Fruit fly (Drosophila melanogaster) whole organism, embryonic: Measurements from ENCODE around the gene CG43051.

ENCODE experiments used
- Aef1 ChIP-seq: fragments of 200-800 bp; sonication (Bioruptor generic); IDR thresholded peaks from 3 replicates; pipeline ENCODE4 v1.3.6; 2022; ENCODE audit warnings: missing biosample characterization, missing genetic modification characterization
- CG10366 ChIP-seq: fragments of 200-800 bp; sonication (Bioruptor generic); IDR thresholded peaks from 2 replicates; pipeline ENCODE4 v1.3.6; 2022; ENCODE audit warnings: missing biosample characterization, missing genetic modification characterization
- CG10543 ChIP-seq: fragments of 200-800 bp; sonication (Bioruptor generic); optimal IDR thresholded peaks from 3 replicates; lab custom pipeline; 2017; ENCODE audit warnings: missing biosample characterization, mild to moderate bottlenecking, missing genetic modification characterization, moderate library complexity
- CG17328 ChIP-seq: fragments of 200-800 bp; sonication (Bioruptor generic); IDR thresholded peaks from 2 replicates; pipeline ENCODE4 v1.3.6; 2022; ENCODE audit warnings: missing biosample characterization, missing genetic modification characterization
- CG17568 ChIP-seq: fragments of 200-800 bp; sonication (Bioruptor generic); optimal IDR thresholded peaks from 2 replicates; lab custom pipeline; 2018; ENCODE audit warnings: missing biosample characterization, mild to moderate bottlenecking, missing genetic modification characterization, moderate library complexity
- CG18764 ChIP-seq: fragments of 200-800 bp; sonication (Bioruptor generic); optimal IDR thresholded peaks from 3 replicates; lab custom pipeline; 2016; ENCODE audit warnings: missing biosample characterization, missing genetic modification characterization
- CG2678 ChIP-seq: fragments of 200-800 bp; sonication (Bioruptor generic); optimal IDR thresholded peaks from 3 replicates; lab custom pipeline; 2019; ENCODE audit warnings: missing biosample characterization, mild to moderate bottlenecking, missing genetic modification characterization, moderate library complexity
- CG3163 ChIP-seq: fragments of 200-800 bp; sonication (Bioruptor generic); optimal IDR thresholded peaks from 3 replicates; lab custom pipeline; 2016; ENCODE audit warnings: missing biosample characterization, missing genetic modification characterization
- CG34376 ChIP-seq: fragments of 200-800 bp; sonication (Bioruptor generic); optimal IDR thresholded peaks from 2 replicates; lab custom pipeline; 2018; ENCODE audit warnings: missing biosample characterization, mild to moderate bottlenecking, missing genetic modification characterization
- CG3726 ChIP-seq: fragments of 200-800 bp; sonication (Bioruptor generic); IDR thresholded peaks from 3 replicates; pipeline ENCODE4, ENCODE4 v1.3.6; 2022; ENCODE audit warnings: missing biosample characterization, missing genetic modification characterization
- CG6683 ChIP-seq: fragments of 200-800 bp; sonication (Bioruptor generic); optimal IDR thresholded peaks from 2 replicates; lab custom pipeline; 2017; ENCODE audit warnings: missing biosample characterization, mild to moderate bottlenecking, missing genetic modification characterization, missing genetic modification reagents
- CG6813 ChIP-seq: fragments of 200-800 bp; sonication (Bioruptor generic); optimal IDR thresholded peaks from 2 replicates; lab custom pipeline; 2017; ENCODE audit warnings: missing biosample characterization, missing genetic modification characterization, mild to moderate bottlenecking, moderate library complexity, missing genetic modification reagents
- CG8290 ChIP-seq, 3 experiments: fragments of 200-800 bp; sonication (Bioruptor generic); optimal IDR thresholded peaks; 2 replicates each; lab custom pipeline; 2016 to 2019; ENCODE audit warnings: missing biosample characterization in 3 of 3, missing genetic modification characterization in 3 of 3, mild to moderate bottlenecking in 2 of 3, moderate library complexity in 1 of 3
- CG8944 ChIP-seq: fragments of 200-800 bp; sonication (Bioruptor generic); optimal IDR thresholded peaks from 3 replicates; lab custom pipeline; 2016; ENCODE audit warnings: missing biosample characterization, missing genetic modification characterization
- Elba2 ChIP-seq: fragments of 200-800 bp; sonication (Bioruptor generic); optimal IDR thresholded peaks from 3 replicates; lab custom pipeline; 2016; ENCODE audit warnings: missing biosample characterization, missing genetic modification characterization
- Ets97D ChIP-seq: fragments of 200-800 bp; sonication (Bioruptor generic); optimal IDR thresholded peaks from 3 replicates; lab custom pipeline; 2016; ENCODE audit warnings: missing biosample characterization, missing genetic modification characterization
- HLH3B ChIP-seq: fragments of 200-800 bp; sonication (Bioruptor generic); IDR thresholded peaks from 2 replicates; pipeline ENCODE4 v1.3.6; 2022; ENCODE audit warnings: missing biosample characterization, missing genetic modification characterization
- HmgZ ChIP-seq: fragments of 200-800 bp; sonication (Bioruptor generic); optimal IDR thresholded peaks from 2 replicates; lab custom pipeline; 2018; ENCODE audit warnings: missing biosample characterization, mild to moderate bottlenecking, missing genetic modification characterization
- MTF-1 ChIP-seq: fragments of 200-800 bp; sonication (Bioruptor generic); optimal IDR thresholded peaks from 2 replicates; lab custom pipeline; 2018; ENCODE audit warnings: missing biosample characterization, mild to moderate bottlenecking, missing genetic modification characterization, borderline replicate concordance
- Max ChIP-seq: fragments of 200-800 bp; sonication (Bioruptor generic); optimal IDR thresholded peaks from 2 replicates; lab custom pipeline; 2016; ENCODE audit warnings: missing biosample characterization, mild to moderate bottlenecking, missing genetic modification characterization
- Nf-YB ChIP-seq: fragments of 200-800 bp; sonication (Bioruptor generic); optimal IDR thresholded peaks from 3 replicates; lab custom pipeline; 2019; ENCODE audit warnings: missing biosample characterization, mild to moderate bottlenecking, missing genetic modification characterization, moderate library complexity
- Rx ChIP-seq: fragments of 200-800 bp; sonication (Bioruptor generic); IDR thresholded peaks from 2 replicates; pipeline ENCODE4 v1.3.6; 2022; ENCODE audit warnings: missing biosample characterization, missing genetic modification characterization
- Stat92E ChIP-seq, 3 experiments: fragments of >200 bp in 2 of 3; fragments of 200-800 bp in 1 of 3; sonication (Bioruptor generic) in 1 of 3; optimal IDR thresholded peaks; 2 replicates each; lab custom pipeline; 2017 to 2019; ENCODE audit warnings: missing biosample characterization in 3 of 3, missing genetic modification characterization in 3 of 3, mild to moderate bottlenecking in 1 of 3, moderate library complexity in 1 of 3
- Vsx1 ChIP-seq: fragments of 200-800 bp; sonication (Bioruptor generic); optimal IDR thresholded peaks from 2 replicates; lab custom pipeline; 2017; ENCODE audit warnings: missing biosample characterization, mild to moderate bottlenecking, missing genetic modification characterization, missing genetic modification reagents
- Xrp1 ChIP-seq: fragments of 200-800 bp; sonication (Bioruptor generic); IDR thresholded peaks from 2 replicates; pipeline ENCODE4 v1.3.6; 2022; ENCODE audit warnings: missing biosample characterization, missing genetic modification characterization
- cato ChIP-seq: fragments of 200-800 bp; sonication (Bioruptor generic); optimal IDR thresholded peaks from 2 replicates; lab custom pipeline; 2016; ENCODE audit warnings: missing biosample characterization, missing genetic modification characterization, borderline replicate concordance
- chinmo ChIP-seq: fragments of 200-800 bp; sonication (Bioruptor generic); IDR thresholded peaks from 4 replicates; pipeline ENCODE4 v1.3.6; 2022; ENCODE audit warnings: missing biosample characterization, missing genetic modification characterization; ENCODE audit not compliant: partially characterized antibody
- cwo ChIP-seq: fragments of 200-800 bp; sonication (Bioruptor generic); optimal IDR thresholded peaks from 3 replicates; lab custom pipeline; 2017; ENCODE audit warnings: missing biosample characterization, missing genetic modification characterization, mild to moderate bottlenecking, moderate library complexity, missing genetic modification reagents
- dm ChIP-seq: fragments of 200-800 bp; sonication (Bioruptor generic); optimal IDR thresholded peaks from 3 replicates; lab custom pipeline; 2016; ENCODE audit warnings: missing biosample characterization, missing genetic modification characterization
- fu2 ChIP-seq: fragments of 200-800 bp; sonication (Bioruptor generic); optimal IDR thresholded peaks from 2 replicates; lab custom pipeline; 2016; ENCODE audit warnings: missing biosample characterization, missing genetic modification characterization
- gce ChIP-seq: fragments of 200-800 bp; sonication (Bioruptor generic); IDR thresholded peaks from 3 replicates; pipeline ENCODE4 v1.3.6; 2022; ENCODE audit warnings: missing biosample characterization, missing genetic modification characterization
- her ChIP-seq: fragments of 200-800 bp; sonication (Bioruptor generic); optimal IDR thresholded peaks from 2 replicates; lab custom pipeline; 2016; ENCODE audit warnings: missing biosample characterization, missing genetic modification characterization
- kay ChIP-seq: fragments of 200-800 bp; sonication (Bioruptor generic); optimal IDR thresholded peaks from 2 replicates; lab custom pipeline; 2016; ENCODE audit warnings: missing biosample characterization, missing genetic modification characterization
- lab ChIP-seq: fragments of 200-800 bp; sonication (Bioruptor generic); optimal IDR thresholded peaks from 3 replicates; lab custom pipeline; 2017; ENCODE audit warnings: missing biosample characterization, missing genetic modification characterization, mild to moderate bottlenecking, moderate library complexity, missing genetic modification reagents
- mirr ChIP-seq: fragments of 200-800 bp; sonication (Bioruptor generic); optimal IDR thresholded peaks from 3 replicates; lab custom pipeline; 2018; ENCODE audit warnings: missing biosample characterization, mild to moderate bottlenecking, missing genetic modification characterization
- ro ChIP-seq: fragments of 200-800 bp; sonication (Bioruptor generic); IDR thresholded peaks from 2 replicates; pipeline ENCODE4 v1.3.6; 2022; ENCODE audit warnings: missing biosample characterization, missing genetic modification characterization
- sqz ChIP-seq: fragments of 200-800 bp; sonication (Bioruptor generic); optimal IDR thresholded peaks from 3 replicates; lab custom pipeline; 2018; ENCODE audit warnings: missing biosample characterization, mild to moderate bottlenecking, missing genetic modification characterization
- stc ChIP-seq: fragments of 200-800 bp; sonication (Bioruptor generic); IDR thresholded peaks from 2 replicates; pipeline ENCODE4 v1.3.6; 2022; ENCODE audit warnings: missing biosample characterization, missing genetic modification characterization
- sug ChIP-seq: fragments of 200-800 bp; optimal IDR thresholded peaks from 2 replicates; lab custom pipeline; 2019; ENCODE audit warnings: missing biosample characterization, mild to moderate bottlenecking, missing genetic modification characterization, moderate library complexity
- tap ChIP-seq: fragments of 200-800 bp; optimal IDR thresholded peaks from 3 replicates; lab custom pipeline; 2019; ENCODE audit warnings: missing biosample characterization, mild to moderate bottlenecking, missing genetic modification characterization, moderate library complexity
- tx ChIP-seq: fragments of 200-800 bp; sonication (Bioruptor generic); optimal IDR thresholded peaks from 2 replicates; lab custom pipeline; 2016; ENCODE audit warnings: missing biosample characterization, missing genetic modification characterization
- vnd ChIP-seq: fragments of 200-800 bp; sonication (Bioruptor generic); IDR thresholded peaks from 3 replicates; pipeline ENCODE4 v1.3.6; 2022; ENCODE audit warnings: missing biosample characterization, missing genetic modification characterization; ENCODE audit not compliant: partially characterized antibody
- yki ChIP-seq: fragments of >200 bp; optimal IDR thresholded peaks from 3 replicates; lab custom pipeline; 2018

The CG43051 gene

DNA sequence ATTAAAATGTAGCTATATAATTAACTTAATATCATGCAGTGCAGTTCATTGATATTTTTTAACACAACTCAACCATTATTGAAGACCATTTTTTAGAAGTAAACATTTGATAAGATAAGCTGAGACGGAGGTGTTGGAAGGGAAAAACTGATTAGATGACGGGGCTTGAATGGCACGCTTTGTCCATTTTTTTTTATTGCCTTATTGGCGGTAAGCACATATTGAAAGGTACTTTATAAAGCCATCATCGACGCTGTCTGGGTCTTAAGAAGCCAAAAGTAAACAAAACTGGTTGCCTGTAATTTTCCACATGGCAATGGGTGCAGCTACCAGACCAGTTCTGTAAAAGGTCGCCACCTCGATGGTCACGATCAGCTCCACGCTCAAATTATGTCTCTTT, 995 bp upstream of the CG43051 start (continued):
- TF ChIP-seq Max (GFP tag; lab: Kevin White, UChicago) (no peak), Elba2 (GFP tag; lab: Kevin White, UChicago) (no peak), Stat92E (GFP tag; optimal IDR thresholded peaks at IDR 0.05; lab: Kevin White, UChicago) (peak in 1 of 3 experiments; percentile 39), CG34376 (GFP tag; lab: Kevin White, UChicago) (peak; percentile 1), CG10543 (GFP tag; lab: Kevin White, UChicago) (peak; percentile 26), fu2 (GFP tag; lab: Kevin White, UChicago) (no peak), CG10366 (GFP tag; lab: Robert Waterston, UW) (no peak), CG8290 (GFP tag; optimal IDR thresholded peaks at IDR 0.05; lab: Kevin White, UChicago) (no peak), CG8290 (tag; optimal IDR thresholded peaks at IDR 0.05; lab: Kevin White, UChicago) (peak in 1 of 2 experiments; percentile 19), Aef1 (GFP tag; lab: Robert Waterston, UW) (no peak), sug (peak; percentile 17), cato (GFP tag; lab: Kevin White, UChicago) (no peak), MTF-1 (peak; percentile 13), CG6813 (no peak), vnd (GFP tag; lab: Robert Waterston, UW) (no peak), Xrp1 (GFP tag; lab: Robert Waterston, UW) (no peak), lab (peak; percentile 49), HmgZ (tag; lab: Kevin White, UChicago) (no peak), CG17328 (GFP tag; lab: Robert Waterston, UW) (no peak), CG17568 (GFP tag; lab: Kevin White, UChicago) (peak; percentile 46), sqz (GFP tag; lab: Kevin White, UChicago) (peak; percentile 77), tx (GFP tag; lab: Kevin White, UChicago) (no peak), chinmo (0 out of 4 replicates have a peak, but pooled peaks have one; percentile 19), cwo (peak; percentile 0), stc (GFP tag; lab: Robert Waterston, UW) (no peak), CG6683 (GFP tag; lab: Kevin White, UChicago) (no peak), CG3726 (no peak), dm (no peak), CG3163 (GFP tag; lab: Kevin White, UChicago) (no peak), Rx (GFP tag; lab: Robert Waterston, UW) (no peak), ro (GFP tag; lab: Robert Waterston, UW) (no peak), gce (GFP tag; lab: Robert Waterston, UW) (no peak), her (no peak), mirr (GFP tag; lab: Kevin White, UChicago) (peak; percentile 67), CG2678 (tag; lab: Kevin White, UChicago) (peak; percentile 20), Vsx1 (GFP tag; lab: Kevin White, UChicago) (peak; percentile 44), HLH3B (GFP tag; lab: Robert Waterston, UW) (0 out of 2 replicates have a peak, but pooled peaks have one; percentile 4), CG8944 (GFP tag; lab: Kevin White, UChicago) (no peak), tap (tag; lab: Kevin White, UChicago) (no peak), kay (GFP tag; lab: Kevin White, UChicago) (no peak), CG18764 (GFP tag; lab: Kevin White, UChicago) (no peak), Ets97D (GFP tag; lab: Kevin White, UChicago) (no peak), Nf-YB (no peak), yki (lab: Kevin White, UChicago) (no peak)
